In the genomic region with DNA sequence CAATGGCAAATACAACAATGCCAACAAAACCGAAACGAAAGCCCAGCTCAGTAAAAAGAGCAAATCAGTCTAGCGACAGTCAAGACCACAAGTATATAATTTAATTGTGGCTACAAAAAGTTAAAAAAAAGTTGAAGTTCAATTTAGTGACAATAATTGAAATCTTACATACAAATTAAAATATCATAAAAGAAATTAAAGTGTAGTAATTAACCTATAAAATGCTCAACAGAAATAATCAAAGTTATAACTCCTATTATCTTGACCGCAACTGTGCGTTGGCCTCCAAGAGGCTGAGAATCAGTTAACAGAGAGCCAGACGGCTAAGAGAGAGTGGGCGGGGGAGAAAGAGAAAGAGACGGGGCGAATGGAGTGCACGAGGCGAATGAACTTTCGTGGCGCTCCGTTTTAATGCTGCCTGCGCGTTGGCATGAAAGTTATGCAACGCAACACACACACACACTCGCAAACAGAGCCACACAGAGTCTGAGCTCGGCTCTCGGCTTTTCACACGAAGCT, we compare ENCODE assay signal across 6 fruit fly cellular contexts.
TF ChIP-seq lines count a peak whose summit lies in the region.

No protein-coding gene starts in this region.

- TF ChIP-seq CTCF in whole organism, embryonic (GFP tag; optimal IDR thresholded peaks at IDR 0.05; lab: Kevin White, UChicago), result peak; percentile 41

TF ChIP-seq in whole organism, 6 proteins besides CTCF, POLR2A, EP300 and RAD21:
- TF ChIP-seq usp (GFP tag; optimal IDR thresholded peaks at IDR 0.05; lab: Kevin White, UChicago), result no peak
- no peak for TF ChIP-seq pan (optimal IDR thresholded peaks at IDR 0.05; lab: Kevin White, UChicago)
- peak; percentile 84 to 97 for TF ChIP-seq EcR (GFP tag; optimal IDR thresholded peaks at IDR 0.05; lab: Kevin White, UChicago)
- no peak for TF ChIP-seq psq (optimal IDR thresholded peaks at IDR 0.05; lab: Kevin White, UChicago)

TF ChIP-seq in whole organism, adult, 20 proteins besides CTCF, POLR2A, EP300 and RAD21 (continues in another document):
- peak; percentile 58 for TF ChIP-seq CG33017 (tag; optimal IDR thresholded peaks at IDR 0.05; lab: Kevin White, UChicago)
- TF ChIP-seq Mnt (GFP tag; optimal IDR thresholded peaks at IDR 0.05; lab: Kevin White, UChicago), result no peak
- no peak for TF ChIP-seq CG5204 (GFP tag; optimal IDR thresholded peaks at IDR 0.05; lab: Kevin White, UChicago)
- no peak for TF ChIP-seq Clk (GFP tag; optimal IDR thresholded peaks at IDR 0.05; lab: Kevin White, UChicago)
- peak; percentile 66 for TF ChIP-seq kay (GFP tag; lab: Kevin White, UChicago; ENCODE audit: borderline replicate concordance)
- TF ChIP-seq CG12768 (GFP tag; optimal IDR thresholded peaks at IDR 0.05; lab: Kevin White, UChicago), result no peak
- TF ChIP-seq cic (GFP tag; optimal IDR thresholded peaks at IDR 0.05; lab: Kevin White, UChicago), result no peak
- TF ChIP-seq bab1 (GFP tag; optimal IDR thresholded peaks at IDR 0.05; lab: Kevin White, UChicago), result no peak
- no peak for TF ChIP-seq cnc (optimal IDR thresholded peaks at IDR 0.05; lab: Kevin White, UChicago)
- no peak for TF ChIP-seq Hr96 (GFP tag; optimal IDR thresholded peaks at IDR 0.05; lab: Kevin White, UChicago)
- peak; percentile 22 for TF ChIP-seq CG14711 (tag; optimal IDR thresholded peaks at IDR 0.05; lab: Kevin White, UChicago)
- peak; percentile 14 for TF ChIP-seq CG7101 (tag; optimal IDR thresholded peaks at IDR 0.05; lab: Kevin White, UChicago)
- TF ChIP-seq tj (GFP tag; optimal IDR thresholded peaks at IDR 0.05; lab: Kevin White, UChicago), result no peak
- TF ChIP-seq CG7045 (GFP tag; optimal IDR thresholded peaks at IDR 0.05; lab: Kevin White, UChicago), result peak; percentile 25
- TF ChIP-seq ovo (GFP tag; optimal IDR thresholded peaks at IDR 0.05; lab: Kevin White, UChicago), result no peak
- TF ChIP-seq CG1620 (GFP tag; optimal IDR thresholded peaks at IDR 0.05; lab: Kevin White, UChicago), result no peak
- no peak for TF ChIP-seq pad (GFP tag; optimal IDR thresholded peaks at IDR 0.05; lab: Kevin White, UChicago)

TF ChIP-seq in whole organism, embryonic, 481 proteins besides CTCF, POLR2A, EP300 and RAD21 (continues in another document):
- TF ChIP-seq tup (GFP tag; optimal IDR thresholded peaks at IDR 0.05; lab: Kevin White, UChicago), result peak; percentile 36
- TF ChIP-seq Dll (GFP tag; IDR thresholded peaks at IDR 0.05; lab: Robert Waterston, UW; ENCODE audit: partially characterized antibody), result no peak
- peak; percentile 76 for TF ChIP-seq CrebB (tag; optimal IDR thresholded peaks at IDR 0.05; lab: Kevin White, UChicago)
- TF ChIP-seq Bdp1 (GFP tag; optimal IDR thresholded peaks at IDR 0.05; lab: Kevin White, UChicago), result no peak
- TF ChIP-seq CG10543 (GFP tag; optimal IDR thresholded peaks at IDR 0.05; lab: Kevin White, UChicago), result no peak
- TF ChIP-seq TFAM (GFP tag; optimal IDR thresholded peaks at IDR 0.05; lab: Kevin White, UChicago), result peak; percentile 38
- TF ChIP-seq HLHmδ (GFP tag; optimal IDR thresholded peaks at IDR 0.05; lab: Kevin White, UChicago), result no peak
- no peak for TF ChIP-seq Dfd (GFP tag; optimal IDR thresholded peaks at IDR 0.05; lab: Kevin White, UChicago)
- TF ChIP-seq CG9932 (GFP tag; IDR thresholded peaks at IDR 0.05; lab: Robert Waterston, UW), result 0 out of 2 replicates have a peak, but pooled peaks have one; percentile 7
- no peak for TF ChIP-seq p53 (GFP tag; optimal IDR thresholded peaks at IDR 0.05; lab: Kevin White, UChicago)
- TF ChIP-seq bowl (GFP tag; IDR thresholded peaks at IDR 0.05; lab: Robert Waterston, UW), result no peak
- TF ChIP-seq CG11456 (GFP tag; IDR thresholded peaks at IDR 0.05; lab: Robert Waterston, UW), result no peak
- peak; percentile 91 for TF ChIP-seq CG11504 (tag; optimal IDR thresholded peaks at IDR 0.05; lab: Kevin White, UChicago)
- peak; percentile 86 for TF ChIP-seq dmrt99B (tag; optimal IDR thresholded peaks at IDR 0.05; lab: Kevin White, UChicago)
- TF ChIP-seq CG4730 (GFP tag; IDR thresholded peaks at IDR 0.05; lab: Robert Waterston, UW), result peak; percentile 54; the same call in 1 of the 2 replicates
- TF ChIP-seq CG6175 (GFP tag; IDR thresholded peaks at IDR 0.05; lab: Robert Waterston, UW), result no peak

TF ChIP-seq in whole organism, prepupa, 60 proteins besides CTCF, POLR2A, EP300 and RAD21 (continues in another document):
- peak; percentile 83 for TF ChIP-seq dsx (GFP tag; optimal IDR thresholded peaks at IDR 0.05; lab: Kevin White, UChicago; ENCODE audit: poor library complexity, severe bottlenecking)
- TF ChIP-seq CG6808 (GFP tag; optimal IDR thresholded peaks at IDR 0.05; lab: Kevin White, UChicago), result peak; percentile 67
- TF ChIP-seq Eip78C (GFP tag; lab: Kevin White, UChicago), result peak; percentile 98
- peak; percentile 92 for TF ChIP-seq cyc (GFP tag; optimal IDR thresholded peaks at IDR 0.05; lab: Kevin White, UChicago)
- peak; percentile 98 for TF ChIP-seq vri (GFP tag; optimal IDR thresholded peaks at IDR 0.05; lab: Kevin White, UChicago)
- TF ChIP-seq CG8319 (GFP tag; optimal IDR thresholded peaks at IDR 0.05; lab: Kevin White, UChicago), result peak; percentile 67
- TF ChIP-seq CG32006 (GFP tag; optimal IDR thresholded peaks at IDR 0.05; lab: Kevin White, UChicago), result peak; percentile 96
- TF ChIP-seq Smox (GFP tag; optimal IDR thresholded peaks at IDR 0.05; lab: Kevin White, UChicago), result peak; percentile 95
- peak; percentile 67; the same call in 1 of the 2 replicates for TF ChIP-seq CG11294 (GFP tag; IDR thresholded peaks at IDR 0.05; lab: Robert Waterston, UW)
- TF ChIP-seq CG8119 (GFP tag; IDR thresholded peaks at IDR 0.05; lab: Robert Waterston, UW), result peak; percentile 98
- TF ChIP-seq CG1621 (tag; optimal IDR thresholded peaks at IDR 0.05; lab: Kevin White, UChicago), result peak; percentile 66
- peak; percentile 82 for TF ChIP-seq Ets96B (tag; optimal IDR thresholded peaks at IDR 0.05; lab: Kevin White, UChicago)
- TF ChIP-seq CG15336 (GFP tag; IDR thresholded peaks at IDR 0.05; lab: Robert Waterston, UW), result peak; percentile 98
- peak; percentile 95 for TF ChIP-seq CG3919 (GFP tag; optimal IDR thresholded peaks at IDR 0.05; lab: Kevin White, UChicago)
- TF ChIP-seq svp (GFP tag; lab: Kevin White, UChicago), result peak; percentile 99
- TF ChIP-seq CG11902 (GFP tag; optimal IDR thresholded peaks at IDR 0.05; lab: Kevin White, UChicago), result peak; percentile 76
- peak; percentile 97 for TF ChIP-seq Met (GFP tag; optimal IDR thresholded peaks at IDR 0.05; lab: Kevin White, UChicago)

TF ChIP-seq in whole organism, pupa, 21 proteins besides CTCF, POLR2A, EP300 and RAD21 (continues in another document):
- TF ChIP-seq rn (GFP tag; IDR thresholded peaks at IDR 0.05; lab: Robert Waterston, UW) (peak; percentile 73), CG14655 (GFP tag; optimal IDR thresholded peaks at IDR 0.05; lab: Kevin White, UChicago) (peak; percentile 97), EcR (GFP tag; optimal IDR thresholded peaks at IDR 0.05; lab: Kevin White, UChicago) (peak; percentile 97), CG10348 (GFP tag; IDR thresholded peaks at IDR 0.05; lab: Robert Waterston, UW) (0 out of 2 replicates have a peak, but pooled peaks have one; percentile 34), Ets98B (GFP tag; IDR thresholded peaks at IDR 0.05; lab: Robert Waterston, UW) (peak; percentile 92), D1 (tag; optimal IDR thresholded peaks at IDR 0.05; lab: Kevin White, UChicago) (peak; percentile 48), CG34367 (tag; optimal IDR thresholded peaks at IDR 0.05; lab: Kevin White, UChicago) (peak; percentile 73), CG12605 (GFP tag; IDR thresholded peaks at IDR 0.05; lab: Robert Waterston, UW) (peak; percentile 93), Snoo (tag; optimal IDR thresholded peaks at IDR 0.05; lab: Kevin White, UChicago) (peak; percentile 93), CG8301 (tag; optimal IDR thresholded peaks at IDR 0.05; lab: Kevin White, UChicago) (peak; percentile 98), CG17806 (tag; optimal IDR thresholded peaks at IDR 0.05; lab: Kevin White, UChicago) (peak; percentile 86), fd96Ca (GFP tag; IDR thresholded peaks at IDR 0.05; lab: Robert Waterston, UW) (no peak; the same call in 2 of the 3 replicates), gl (tag; optimal IDR thresholded peaks at IDR 0.05; lab: Kevin White, UChicago) (no peak), CG13204 (GFP tag; optimal IDR thresholded peaks at IDR 0.05; lab: Kevin White, UChicago) (no peak), Pif1A (GFP tag; optimal IDR thresholded peaks at IDR 0.05; lab: Kevin White, UChicago) (peak; percentile 92), CG8159 (tag; optimal IDR thresholded peaks at IDR 0.05; lab: Kevin White, UChicago) (peak; percentile 87), Pif1B (GFP tag; optimal IDR thresholded peaks at IDR 0.05; lab: Kevin White, UChicago) (peak; percentile 92), CG32121 (GFP tag; IDR thresholded peaks at IDR 0.05; lab: Robert Waterston, UW) (peak; percentile 91)

TF ChIP-seq in whole organism, wandering third instar larva, 38 proteins besides CTCF, POLR2A, EP300 and RAD21 (continues in another document):
- TF ChIP-seq Dfd (GFP tag; optimal IDR thresholded peaks at IDR 0.05; lab: Kevin White, UChicago) (no peak), usp (GFP tag; optimal IDR thresholded peaks at IDR 0.05; lab: Kevin White, UChicago) (no peak), dsf (GFP tag; optimal IDR thresholded peaks at IDR 0.05; lab: Kevin White, UChicago; ENCODE audit: borderline replicate concordance) (peak; percentile 18), Hr78 (GFP tag; optimal IDR thresholded peaks at IDR 0.05; lab: Kevin White, UChicago) (no peak), CG32264 (GFP tag; optimal IDR thresholded peaks at IDR 0.05; lab: Kevin White, UChicago) (peak; percentile 77), Mio (GFP tag; optimal IDR thresholded peaks at IDR 0.05; lab: Kevin White, UChicago) (no peak), jim (GFP tag; optimal IDR thresholded peaks at IDR 0.05; lab: Kevin White, UChicago) (no peak), tai (GFP tag; optimal IDR thresholded peaks at IDR 0.05; lab: Kevin White, UChicago) (peak; percentile 67), pan (optimal IDR thresholded peaks at IDR 0.05; lab: Kevin White, UChicago) (no peak), Abd-B (GFP tag; optimal IDR thresholded peaks at IDR 0.05; lab: Kevin White, UChicago) (no peak), lola (GFP tag; optimal IDR thresholded peaks at IDR 0.05; lab: Kevin White, UChicago) (no peak), Sp1 (GFP tag; optimal IDR thresholded peaks at IDR 0.05; lab: Kevin White, UChicago) (peak; percentile 96), h (GFP tag; optimal IDR thresholded peaks at IDR 0.05; lab: Kevin White, UChicago) (peak; percentile 91), GATAd (GFP tag; optimal IDR thresholded peaks at IDR 0.05; lab: Kevin White, UChicago) (peak; percentile 21), Dif (GFP tag; optimal IDR thresholded peaks at IDR 0.05; lab: Kevin White, UChicago; ENCODE audit: partially characterized antibody) (no peak), br (GFP tag; optimal IDR thresholded peaks at IDR 0.05; lab: Kevin White, UChicago) (peak; percentile 90), woc (GFP tag; optimal IDR thresholded peaks at IDR 0.05; lab: Kevin White, UChicago) (peak; percentile 84), rgr (GFP tag; optimal IDR thresholded peaks at IDR 0.05; lab: Kevin White, UChicago) (peak; percentile 85), Vsx2 (GFP tag; optimal IDR thresholded peaks at IDR 0.05; lab: Kevin White, UChicago; ENCODE audit: partially characterized antibody) (no peak), dl (GFP tag; optimal IDR thresholded peaks at IDR 0.05; lab: Kevin White, UChicago; ENCODE audit: insufficient read depth in 1 of 2, partially characterized antibody in 2 of 2) (peak in 1 of 2 experiments; percentile 27)
